Worm (Caenorhabditis elegans) whole organism, L1 larva: ENCODE measurements around the gene unc-105.

Experiments
- aha-1 ChIP-seq: fragments of 150-350 bp; optimal IDR thresholded peaks from 2 replicates; lab custom pipeline; 2014; ENCODE audit warnings: missing biosample characterization, missing genetic modification characterization
- elt-2 ChIP-seq: sonication (generic microtip); optimal IDR thresholded peaks from 2 replicates; lab custom pipeline; 2016; ENCODE audit warnings: missing genetic modification characterization, mild to moderate bottlenecking, inconsistent platforms, missing compliant biosample characterization, missing genetic modification reagents
- irx-1 ChIP-seq: sonication (generic microtip); optimal IDR thresholded peaks from 2 replicates; lab custom pipeline; 2016; ENCODE audit warnings: missing genetic modification characterization, missing compliant biosample characterization
- nhr-28 ChIP-seq: fragments of 150-350 bp; optimal IDR thresholded peaks from 2 replicates; lab custom pipeline; 2014; ENCODE audit warnings: missing biosample characterization, missing genetic modification characterization
- pag-3 ChIP-seq: sonication (generic microtip); optimal IDR thresholded peaks from 2 replicates; lab custom pipeline; 2017; ENCODE audit warnings: missing genetic modification characterization, mild to moderate bottlenecking, missing compliant biosample characterization, antibody characterized with exemption, borderline replicate concordance; ENCODE audit not compliant: insufficient read depth
- sox-4 ChIP-seq: sonication (generic microtip); optimal IDR thresholded peaks from 2 replicates; lab custom pipeline; 2016; ENCODE audit warnings: missing genetic modification characterization, missing compliant biosample characterization

ce11 chrII:8131413-8131966 lies 15.2 kb downstream of the unc-105 start:
- TF ChIP-seq sox-4 (tag; lab: Kevin White, UChicago) (no peak), nhr-28 (tag; lab: Kevin White, UChicago) (no peak), irx-1 (tag; lab: Kevin White, UChicago) (no peak), elt-2 (tag; lab: Kevin White, UChicago) (no peak), pag-3 (no peak), aha-1 (tag; lab: Kevin White, UChicago) (no peak)
